Worm (Caenorhabditis elegans): ENCODE results near the gene mdt-27.

The mdt-27 gene

DNA sequence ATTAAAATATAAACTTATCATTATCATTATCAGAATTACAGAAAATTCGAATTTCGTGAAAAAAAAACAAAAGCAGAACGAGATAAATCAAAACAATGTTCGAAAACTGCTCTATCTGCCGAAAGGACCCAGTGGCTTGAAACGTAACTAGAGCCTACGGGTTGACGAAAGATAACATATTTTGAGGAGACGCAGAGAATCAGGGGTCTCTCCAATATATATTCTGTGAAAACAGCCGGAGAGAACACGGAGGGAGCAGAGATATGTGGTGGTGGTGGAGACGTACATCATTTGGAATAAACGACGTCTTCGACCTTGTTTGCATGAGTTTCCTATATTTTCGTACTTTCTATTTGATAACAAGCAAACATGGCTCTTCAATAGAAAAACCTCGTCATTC, 4.6 kb downstream of the mdt-27 start (continued):
- no peak for TF ChIP-seq egl-27 (tag; optimal IDR thresholded peaks at IDR 0.05)
- TF ChIP-seq sptf-1 (tag; optimal IDR thresholded peaks at IDR 0.05) = no peak
- no peak for TF ChIP-seq rnt-1 (tag; optimal IDR thresholded peaks at IDR 0.05)
- TF ChIP-seq aha-1 (tag; optimal IDR thresholded peaks at IDR 0.05) = no peak
- TF ChIP-seq nhr-19 (GFP tag; conservative IDR thresholded peaks at IDR 0.05) = no peak
- peak; percentile 55 for TF ChIP-seq lin-14 (GFP tag; optimal IDR thresholded peaks at IDR 0.05)
- no peak for TF ChIP-seq nhr-77 (tag; optimal IDR thresholded peaks at IDR 0.05)
- no peak for TF ChIP-seq lin-15B (tag; optimal IDR thresholded peaks at IDR 0.05)
- TF ChIP-seq mab-9 (GFP tag; IDR thresholded peaks at IDR 0.05) = no peak
- TF ChIP-seq lsy-2 (tag; optimal IDR thresholded peaks at IDR 0.05) = peak in 1 of 2 experiments; percentile 19
- no peak for TF ChIP-seq tlp-1 (tag; optimal IDR thresholded peaks at IDR 0.05)
- TF ChIP-seq nhr-11 (tag; optimal IDR thresholded peaks at IDR 0.05) = no peak
- TF ChIP-seq efl-1 (optimal IDR thresholded peaks at IDR 0.05) = no peak
- TF ChIP-seq efl-1 (GFP tag; optimal IDR thresholded peaks at IDR 0.05 in 1 of 2) = no peak
- no peak for TF ChIP-seq skn-1 (tag; optimal IDR thresholded peaks at IDR 0.05)
- TF ChIP-seq nhr-47 (tag; optimal IDR thresholded peaks at IDR 0.05) = peak; percentile 11
- no peak for TF ChIP-seq mep-1 (tag; optimal IDR thresholded peaks at IDR 0.05)
- TF ChIP-seq hpl-2 (GFP tag; optimal IDR thresholded peaks at IDR 0.05) = no peak
- TF ChIP-seq unc-130 (tag; optimal IDR thresholded peaks at IDR 0.05) = no peak
- TF ChIP-seq fkh-8 (tag; optimal IDR thresholded peaks at IDR 0.05) = no peak
- TF ChIP-seq ceh-8 (GFP tag; optimal IDR thresholded peaks at IDR 0.05) = no peak

DNA sequence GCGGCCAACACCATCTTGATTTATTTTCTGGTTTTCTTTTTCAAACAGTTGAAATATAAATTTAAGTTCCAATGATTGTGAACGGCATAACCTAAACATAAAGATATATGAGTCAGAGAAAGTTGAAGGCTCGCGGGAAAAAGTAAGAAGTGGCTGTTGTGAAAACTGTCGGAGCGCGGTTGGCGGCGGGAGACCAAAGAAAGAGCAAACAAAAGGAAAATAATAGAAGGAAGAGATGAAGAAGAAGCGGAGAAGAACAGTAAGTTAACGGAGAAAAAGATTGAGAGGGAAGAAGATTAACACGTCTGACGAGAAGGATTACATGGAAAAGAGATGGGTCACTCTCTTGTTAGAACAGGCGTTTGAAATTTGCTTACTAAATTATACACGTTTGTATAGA, 6.1 kb downstream of the mdt-27 start, which contains the start of gene inx-10:
TSS of gene inx-10 (minus strand) at position 101 of the 400 bp plus-strand sequence.
- TF ChIP-seq nhr-85 (tag) (no peak), efl-3 (GFP tag; optimal IDR thresholded peaks at IDR 0.05) (no peak), fos-1 (tag; optimal IDR thresholded peaks at IDR 0.05) (no peak), hlh-4 (tag; optimal IDR thresholded peaks at IDR 0.05) (no peak), fkh-8 (tag; optimal IDR thresholded peaks at IDR 0.05) (no peak), sox-4 (tag; optimal IDR thresholded peaks at IDR 0.05) (no peak)

DNA sequence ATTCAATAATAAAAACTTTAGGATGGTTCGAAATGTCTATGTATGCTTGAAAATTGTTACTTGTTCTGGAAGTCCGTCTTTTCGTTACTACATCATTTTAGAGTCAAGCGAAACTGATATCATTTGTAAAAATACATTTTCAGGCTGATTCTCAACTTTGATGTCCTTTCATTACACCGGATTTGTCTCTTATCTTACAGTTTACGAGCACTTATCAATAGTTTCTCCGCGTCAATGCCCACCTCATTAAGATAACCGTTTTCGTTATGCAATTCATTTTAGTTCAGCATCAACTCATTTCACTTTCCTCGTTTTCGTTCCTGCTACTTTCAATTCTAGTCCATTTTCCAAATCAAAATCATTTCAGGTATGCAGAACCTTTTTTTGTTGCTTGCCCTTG, 10.7 kb downstream of the mdt-27 start, which contains the start of gene asp-2:
TSS of gene asp-2 (plus strand) at position 368 of the 400 bp plus-strand sequence.
- no peak for TF ChIP-seq swsn-7 (tag; optimal IDR thresholded peaks at IDR 0.05)
- peak; percentile 83 for TF ChIP-seq elt-2 (tag; optimal IDR thresholded peaks at IDR 0.05)
- TF ChIP-seq lsy-2 (tag; optimal IDR thresholded peaks at IDR 0.05) = no peak
- TF ChIP-seq efl-1 (optimal IDR thresholded peaks at IDR 0.05) = no peak
- peak in 1 of 2 experiments; percentile 49 for TF ChIP-seq efl-1 (GFP tag; optimal IDR thresholded peaks at IDR 0.05 in 1 of 2)
- peak in 1 of 2 experiments; percentile 10 for TF ChIP-seq lin-35 (GFP tag; optimal IDR thresholded peaks at IDR 0.05)

- TF ChIP-seq tbx-2 (tag; optimal IDR thresholded peaks at IDR 0.05) (no peak), fkh-8 (tag; optimal IDR thresholded peaks at IDR 0.05) (no peak), irx-1 (tag; optimal IDR thresholded peaks at IDR 0.05) (no peak)
These were observed 14.6 kb downstream of the mdt-27 start, which contains the start of gene str-177 for ce11 chrV:9198887-9199286. Gene str-177 (minus strand): TSS chrV:9198987.

ce11 chrV:9197121-9197520, 16.3 kb downstream of the mdt-27 start, which contains the start of gene C24B5.4:
Gene C24B5.4 (minus strand): TSS chrV:9197326.
- TF ChIP-seq ztf-4 (tag; optimal IDR thresholded peaks at IDR 0.05) (no peak), isw-1 (GFP tag; IDR thresholded peaks at IDR 0.05) (no peak), skn-1 (tag; optimal IDR thresholded peaks at IDR 0.05) (no peak), pax-3 (tag; optimal IDR thresholded peaks at IDR 0.05) (no peak), unc-86 (tag; optimal IDR thresholded peaks at IDR 0.05) (no peak), blmp-1 (tag; optimal IDR thresholded peaks at IDR 0.05) (peak; percentile 41)
